Fruit fly (Drosophila melanogaster): Measurements from ENCODE around the gene Peritrophin-A.
"Not testable (repeated sequence)": the region's sequence is repeated elsewhere in the genome, so short reads cannot be mapped to it uniquely, and the experiment has no call there.

DNA sequence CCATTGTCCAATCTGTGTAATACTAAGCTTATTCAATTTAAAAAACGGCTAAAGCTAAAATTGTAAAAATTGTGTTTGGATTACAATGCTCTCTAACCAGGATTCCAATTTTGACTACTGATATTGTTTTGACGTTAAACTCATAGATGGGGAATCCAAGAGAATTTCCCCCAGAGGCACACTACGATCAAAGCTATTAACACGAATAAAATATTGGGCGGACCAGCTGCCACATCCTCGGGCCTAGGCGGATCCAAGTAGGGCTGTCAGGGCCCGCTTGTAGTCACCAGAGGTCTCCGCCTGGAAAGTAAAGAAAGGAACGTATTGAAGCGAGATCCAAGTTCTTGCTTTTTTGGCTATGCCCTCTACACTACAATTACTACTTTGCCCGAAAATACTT, 42.6 kb upstream of the Peritrophin-A start, which contains the start of gene SdicA:
- TF ChIP-seq pan (optimal IDR thresholded peaks at IDR 0.05); usp (GFP tag; optimal IDR thresholded peaks at IDR 0.05); psq (optimal IDR thresholded peaks at IDR 0.05); EcR (GFP tag; optimal IDR thresholded peaks at IDR 0.05); CG8478 (optimal IDR thresholded peaks at IDR 0.05); Dll (optimal IDR thresholded peaks at IDR 0.05): not testable (repeated sequence)

Data from whole organism.